Fruit fly (Drosophila melanogaster): Measurements from ENCODE around the gene CG4611.

DNA sequence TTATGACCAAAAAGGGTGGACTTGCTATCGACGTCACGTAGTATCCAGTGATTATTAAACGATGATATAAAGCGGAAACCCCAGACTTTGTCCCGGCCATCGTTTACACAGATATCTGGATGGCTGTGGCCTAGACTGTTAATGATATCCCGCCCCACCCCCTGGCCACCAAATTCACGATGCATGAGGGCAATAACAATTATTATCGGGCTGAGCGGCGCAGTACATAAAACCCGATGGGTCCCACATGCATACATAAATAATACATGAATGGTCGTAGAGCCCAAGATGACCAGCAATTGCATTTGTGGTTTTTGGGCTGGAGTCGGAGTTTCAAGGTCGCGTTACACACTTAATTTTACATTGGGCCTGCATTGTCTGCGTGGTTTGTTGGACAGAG lies 8.6 kb upstream of the CG4611 start:
- TF ChIP-seq psq (optimal IDR thresholded peaks at IDR 0.05) (no peak), h (optimal IDR thresholded peaks at IDR 0.05) (no peak), Sin3A (optimal IDR thresholded peaks at IDR 0.05) (no peak), ttk (optimal IDR thresholded peaks at IDR 0.05) (no peak)

All from Kc167 (cell line).